Worm (Caenorhabditis elegans) whole organism, young adult: ENCODE data around the gene C56E10.3.

Experiments
- F37B4.10 ChIP-seq: fragments of 200-800 bp; sonication (Bioruptor generic); IDR thresholded peaks from 2 replicates; pipeline ENCODE4 v1.3.6; 2022; ENCODE audit warnings: missing genetic modification characterization, missing compliant biosample characterization
- egrh-3 ChIP-seq: fragments of 200-800 bp; sonication (Bioruptor generic); IDR thresholded peaks from 2 replicates; pipeline ENCODE4 v1.3.6; 2022; ENCODE audit warnings: missing genetic modification reagents, missing genetic modification characterization, missing compliant biosample characterization
- nhr-90 ChIP-seq: sonication (generic microtip); optimal IDR thresholded peaks from 2 replicates; lab custom pipeline; 2016; ENCODE audit warnings: missing genotype, mild to moderate bottlenecking, missing genetic modification characterization, missing compliant biosample characterization

DNA sequence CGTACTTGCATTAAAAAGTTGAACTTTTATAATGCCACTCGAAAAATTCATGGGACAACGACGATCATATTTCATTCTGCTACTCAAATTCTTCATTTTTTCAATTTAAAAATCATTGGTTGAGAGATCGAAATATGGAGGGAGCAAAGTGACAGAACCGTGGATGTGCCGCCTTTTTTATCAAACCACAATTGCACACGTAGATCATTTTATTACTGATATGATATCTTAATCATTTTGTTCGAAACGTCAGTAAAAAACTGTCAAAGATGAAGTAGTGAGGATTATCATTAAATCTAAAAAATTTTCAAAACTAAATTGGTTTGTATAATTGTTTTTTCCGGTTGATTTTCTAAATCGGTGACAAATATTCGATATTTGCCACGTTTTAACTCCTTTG, 8.7 kb downstream of the C56E10.3 start:
- TF ChIP-seq nhr-90 (tag; lab: Kevin White, UChicago), result no peak
- TF ChIP-seq F37B4.10 (GFP tag; lab: Robert Waterston, UW), result no peak
- no peak for TF ChIP-seq egrh-3
